Fruit fly (Drosophila melanogaster) whole organism, adult: ENCODE results near the gene CG14960.

ENCODE experiments used
- CG1620 ChIP-seq: fragments of 200-800 bp; sonication (Bioruptor generic); optimal IDR thresholded peaks from 2 replicates; lab custom pipeline; 2016; ENCODE audit warnings: missing biosample characterization, missing genetic modification characterization
- CG5204 ChIP-seq: fragments of 200-800 bp; sonication (Bioruptor generic); optimal IDR thresholded peaks from 2 replicates; lab custom pipeline; 2016; ENCODE audit warnings: missing biosample characterization, missing genetic modification characterization
- Hr96 ChIP-seq: fragments of 200-800 bp; sonication (Bioruptor generic); optimal IDR thresholded peaks from 2 replicates; lab custom pipeline; 2016; ENCODE audit warnings: missing biosample characterization, missing genetic modification characterization

dm6 chr3L:3288414-3288813 lies 17.6 kb downstream of the CG14960 start:
- TF ChIP-seq Hr96 (GFP tag; lab: Kevin White, UChicago) = no peak
- no peak for TF ChIP-seq CG5204 (GFP tag; lab: Kevin White, UChicago)
- no peak for TF ChIP-seq CG1620
